Fruit fly (Drosophila melanogaster) whole organism, embryonic: ENCODE data around the gene CG1024.

Experiments
- BtbVII ChIP-seq: fragments of 200-800 bp; sonication (Bioruptor generic); optimal IDR thresholded peaks from 3 replicates; lab custom pipeline; 2017; ENCODE audit warnings: missing biosample characterization, mild to moderate bottlenecking, missing genetic modification characterization
- CG10147 ChIP-seq: fragments of 200-800 bp; sonication (Bioruptor generic); optimal IDR thresholded peaks from 2 replicates; lab custom pipeline; 2019; ENCODE audit warnings: missing biosample characterization, mild to moderate bottlenecking, missing genetic modification characterization, moderate library complexity
- CG10959 ChIP-seq: fragments of 200-800 bp; sonication (Bioruptor generic); IDR thresholded peaks from 2 replicates; pipeline ENCODE4 v1.3.6; 2022; ENCODE audit warnings: missing biosample characterization, missing genetic modification characterization
- CG11247 ChIP-seq: fragments of 200-800 bp; sonication (Bioruptor generic); IDR thresholded peaks from 2 replicates; pipeline ENCODE4 v1.3.6; 2022; ENCODE audit warnings: missing biosample characterization, missing genetic modification characterization
- CG11723 ChIP-seq: fragments of 200-800 bp; sonication (Bioruptor generic); optimal IDR thresholded peaks from 2 replicates; lab custom pipeline; 2017; ENCODE audit warnings: missing biosample characterization, mild to moderate bottlenecking, missing genetic modification characterization
- CG12236 ChIP-seq: fragments of 200-800 bp; sonication (Bioruptor generic); optimal IDR thresholded peaks from 2 replicates; lab custom pipeline; 2016; ENCODE audit warnings: missing biosample characterization, missing genetic modification characterization
- CG12299 ChIP-seq: fragments of 200-800 bp; sonication (Bioruptor generic); optimal IDR thresholded peaks from 2 replicates; lab custom pipeline; 2018; ENCODE audit warnings: missing biosample characterization, mild to moderate bottlenecking, missing genetic modification characterization
- CG14014 ChIP-seq: fragments of 200-800 bp; sonication (Bioruptor generic); IDR thresholded peaks from 2 replicates; pipeline ENCODE4 v1.3.6; 2022; ENCODE audit warnings: missing biosample characterization, missing genetic modification characterization
- CG14050 ChIP-seq: fragments of 200-800 bp; sonication (Bioruptor generic); IDR thresholded peaks from 3 replicates; pipeline ENCODE4 v1.3.6; 2022; ENCODE audit warnings: missing biosample characterization, missing genetic modification characterization
- CG16779 ChIP-seq: fragments of 200-800 bp; sonication (Bioruptor generic); IDR thresholded peaks from 2 replicates; pipeline ENCODE4 v1.3.6; 2022; ENCODE audit warnings: missing biosample characterization, missing genetic modification characterization
- CG2129 ChIP-seq: fragments of 200-800 bp; sonication (Bioruptor generic); IDR thresholded peaks from 2 replicates; pipeline ENCODE4 v1.3.6; 2022; ENCODE audit warnings: missing biosample characterization, missing genetic modification characterization; ENCODE audit not compliant: partially characterized antibody
- CG31388 ChIP-seq: fragments of 200-800 bp; sonication (Bioruptor generic); optimal IDR thresholded peaks from 2 replicates; lab custom pipeline; 2016; ENCODE audit warnings: missing biosample characterization, missing genetic modification characterization
- CG3163 ChIP-seq: fragments of 200-800 bp; sonication (Bioruptor generic); optimal IDR thresholded peaks from 3 replicates; lab custom pipeline; 2016; ENCODE audit warnings: missing biosample characterization, missing genetic modification characterization
- CG32772 ChIP-seq: fragments of 200-800 bp; sonication (Bioruptor generic); IDR thresholded peaks from 2 replicates; pipeline ENCODE4 v1.3.6; 2022; ENCODE audit warnings: missing biosample characterization, missing genetic modification characterization
- CG4282 ChIP-seq: fragments of 200-800 bp; sonication (Bioruptor generic); optimal IDR thresholded peaks from 2 replicates; lab custom pipeline; 2016; ENCODE audit warnings: missing biosample characterization, missing genetic modification characterization
- CG4328 ChIP-seq: fragments of 200-800 bp; sonication (Bioruptor generic); optimal IDR thresholded peaks from 3 replicates; lab custom pipeline; 2017; ENCODE audit warnings: missing biosample characterization, missing genetic modification reagents, missing genetic modification characterization
- CG4617 ChIP-seq: fragments of 200-800 bp; sonication (Bioruptor generic); optimal IDR thresholded peaks from 3 replicates; lab custom pipeline; 2016; ENCODE audit warnings: missing biosample characterization, missing genetic modification characterization, borderline replicate concordance
- CG7556 ChIP-seq: fragments of 200-800 bp; sonication (Bioruptor generic); optimal IDR thresholded peaks from 2 replicates; lab custom pipeline; 2017; ENCODE audit warnings: missing biosample characterization, mild to moderate bottlenecking, missing genetic modification characterization
- CG9215 ChIP-seq: fragments of 200-800 bp; sonication (Bioruptor generic); IDR thresholded peaks from 2 replicates; pipeline ENCODE4 v1.3.6; 2022; ENCODE audit warnings: missing biosample characterization, missing genetic modification characterization
- CrebB ChIP-seq: fragments of 200-800 bp; sonication (Bioruptor generic); optimal IDR thresholded peaks from 3 replicates; lab custom pipeline; 2018; ENCODE audit warnings: missing biosample characterization, mild to moderate bottlenecking, missing genetic modification characterization
- Dfd ChIP-seq, 2 experiments: fragments of >200 bp; optimal IDR thresholded peaks; 2 replicates each; lab custom pipeline; 2017; ENCODE audit warnings: missing biosample characterization in 2 of 2, missing genetic modification characterization in 2 of 2
- Drgx ChIP-seq: fragments of 200-800 bp; sonication (Bioruptor generic); IDR thresholded peaks from 2 replicates; pipeline ENCODE4 v1.3.6; 2022; ENCODE audit warnings: missing biosample characterization, missing genetic modification characterization
- Eip74EF ChIP-seq, 2 experiments: fragments of 200-800 bp in 1 of 2; fragments of >200 bp in 1 of 2; sonication (Bioruptor generic) in 1 of 2; optimal IDR thresholded peaks; 2 replicates each; lab custom pipeline; 2017 to 2019; ENCODE audit warnings: missing biosample characterization in 2 of 2, missing genetic modification characterization in 2 of 2, mild to moderate bottlenecking in 1 of 2, moderate library complexity in 1 of 2
- Ets97D ChIP-seq: fragments of 200-800 bp; sonication (Bioruptor generic); optimal IDR thresholded peaks from 3 replicates; lab custom pipeline; 2016; ENCODE audit warnings: missing biosample characterization, missing genetic modification characterization
- Fer1 ChIP-seq: fragments of 200-800 bp; sonication (Bioruptor generic); optimal IDR thresholded peaks from 2 replicates; lab custom pipeline; 2017; ENCODE audit warnings: missing biosample characterization, mild to moderate bottlenecking, missing genetic modification characterization
- Fer3 ChIP-seq: fragments of 200-800 bp; sonication (Bioruptor generic); optimal IDR thresholded peaks from 2 replicates; lab custom pipeline; 2018; ENCODE audit warnings: missing biosample characterization, mild to moderate bottlenecking, missing genetic modification characterization, moderate library complexity
- HHEX ChIP-seq: fragments of 200-800 bp; sonication (Bioruptor generic); optimal IDR thresholded peaks from 3 replicates; lab custom pipeline; 2017; ENCODE audit warnings: missing biosample characterization, mild to moderate bottlenecking, missing genetic modification characterization, missing genetic modification reagents
- NC2α ChIP-seq: fragments of 200-800 bp; sonication (Bioruptor generic); optimal IDR thresholded peaks from 2 replicates; lab custom pipeline; 2016; ENCODE audit warnings: missing biosample characterization, missing genetic modification characterization
- Optix ChIP-seq: fragments of 200-800 bp; sonication (Bioruptor generic); IDR thresholded peaks from 3 replicates; pipeline ENCODE4 v1.3.6; 2022; ENCODE audit warnings: missing biosample characterization, missing genetic modification characterization
- Six4 ChIP-seq: fragments of 200-800 bp; sonication (Bioruptor generic); optimal IDR thresholded peaks from 2 replicates; lab custom pipeline; 2016; ENCODE audit warnings: missing biosample characterization, missing genetic modification characterization
- Tbp ChIP-seq: fragments of >200 bp; optimal IDR thresholded peaks from 2 replicates; lab custom pipeline; 2018; ENCODE audit warnings: missing biosample characterization, missing genetic modification characterization
- Usf ChIP-seq: fragments of 200-800 bp; sonication (Bioruptor generic); optimal IDR thresholded peaks from 2 replicates; lab custom pipeline; 2017; ENCODE audit warnings: missing genotype, missing biosample characterization, missing genetic modification characterization
- abd-A ChIP-seq: fragments of 200-800 bp; sonication (Bioruptor generic); optimal IDR thresholded peaks from 3 replicates; lab custom pipeline; 2019; ENCODE audit warnings: missing biosample characterization, mild to moderate bottlenecking, missing genetic modification characterization, moderate library complexity
- ci ChIP-seq: fragments of 200-800 bp; sonication (Bioruptor generic); IDR thresholded peaks from 3 replicates; pipeline ENCODE4 v1.3.6; 2022; ENCODE audit warnings: missing biosample characterization, missing genetic modification characterization
- dimm ChIP-seq: fragments of 200-800 bp; sonication (Bioruptor generic); IDR thresholded peaks from 2 replicates; pipeline ENCODE4 v1.3.6; 2022; ENCODE audit warnings: missing biosample characterization, missing genetic modification characterization
- dmrt99B ChIP-seq: fragments of 200-800 bp; sonication (Bioruptor generic); optimal IDR thresholded peaks from 2 replicates; lab custom pipeline; 2018; ENCODE audit warnings: missing biosample characterization, mild to moderate bottlenecking, missing genetic modification characterization, moderate library complexity
- dysf ChIP-seq: fragments of 200-800 bp; sonication (Bioruptor generic); IDR thresholded peaks from 3 replicates; pipeline ENCODE4 v1.3.6; 2022; ENCODE audit warnings: missing biosample characterization, missing genetic modification characterization
- gcm2 ChIP-seq: fragments of 200-800 bp; sonication (Bioruptor generic); optimal IDR thresholded peaks from 2 replicates; lab custom pipeline; 2016; ENCODE audit warnings: missing biosample characterization, missing genetic modification characterization
- gfzf ChIP-seq: fragments of 200-800 bp; sonication (Bioruptor generic); optimal IDR thresholded peaks from 2 replicates; lab custom pipeline; 2016; ENCODE audit warnings: missing biosample characterization, mild to moderate bottlenecking, missing genetic modification characterization, moderate library complexity
- inv ChIP-seq: fragments of 200-800 bp; sonication (Bioruptor generic); IDR thresholded peaks from 2 replicates; pipeline ENCODE4 v1.3.6; 2022; ENCODE audit warnings: missing biosample characterization, missing genetic modification characterization; ENCODE audit not compliant: partially characterized antibody
- jigr1 ChIP-seq: fragments of 200-800 bp; sonication (Bioruptor generic); IDR thresholded peaks from 3 replicates; pipeline ENCODE4 v1.3.6; 2022; ENCODE audit warnings: missing biosample characterization, missing genetic modification characterization
- kni ChIP-seq: fragments of 200-800 bp; sonication (Bioruptor generic); optimal IDR thresholded peaks from 3 replicates; lab custom pipeline; 2017; ENCODE audit warnings: mild to moderate bottlenecking, missing biosample characterization, missing genetic modification reagents, missing genetic modification characterization
- lbe ChIP-seq: fragments of 200-800 bp; sonication (Bioruptor generic); optimal IDR thresholded peaks from 2 replicates; lab custom pipeline; 2016; ENCODE audit warnings: missing biosample characterization, mild to moderate bottlenecking, missing genetic modification characterization
- oc ChIP-seq: fragments of 200-800 bp; sonication (Bioruptor generic); optimal IDR thresholded peaks from 2 replicates; lab custom pipeline; 2018; ENCODE audit warnings: missing biosample characterization, mild to moderate bottlenecking, missing genetic modification characterization, moderate library complexity
- salm ChIP-seq: fragments of 200-800 bp; sonication (Bioruptor generic); optimal IDR thresholded peaks from 2 replicates; lab custom pipeline; 2018; ENCODE audit warnings: missing biosample characterization, mild to moderate bottlenecking, missing genetic modification characterization
- slbo ChIP-seq: fragments of 200-800 bp; sonication (Bioruptor generic); IDR thresholded peaks from 2 replicates; pipeline ENCODE4 v1.3.6; 2022; ENCODE audit warnings: missing biosample characterization, missing genetic modification characterization
- ssp ChIP-seq: fragments of 200-800 bp; sonication (Bioruptor generic); IDR thresholded peaks from 2 replicates; pipeline ENCODE4 v1.3.6; 2022; ENCODE audit warnings: missing biosample characterization, missing genetic modification characterization
- twi ChIP-seq: fragments of 200-800 bp; optimal IDR thresholded peaks from 2 replicates; lab custom pipeline; 2019; ENCODE audit warnings: missing biosample characterization, mild to moderate bottlenecking, missing genetic modification characterization, moderate library complexity
- zfh1 ChIP-seq: fragments of 200-800 bp; sonication (Bioruptor generic); IDR thresholded peaks from 3 replicates; pipeline ENCODE4 v1.3.6; 2022; ENCODE audit warnings: missing biosample characterization, missing genetic modification characterization

CG1024 gene

dm6 chr3R:6410412-6411225 is 30.5 kb upstream of the CG1024 start (continued):
- TF ChIP-seq gfzf (GFP tag; lab: Kevin White, UChicago) (no peak), slbo (GFP tag; lab: Robert Waterston, UW) (peak; percentile 75), CrebB (tag; lab: Kevin White, UChicago) (peak; percentile 59), dimm (GFP tag; lab: Robert Waterston, UW) (no peak), Optix (0 out of 3 replicates have a peak, but pooled peaks have one; percentile 38), CG4328 (GFP tag; lab: Kevin White, UChicago) (peak; percentile 72), CG7556 (GFP tag; lab: Kevin White, UChicago) (peak; percentile 95), ssp (GFP tag; lab: Robert Waterston, UW) (peak; percentile 49; the same call in 1 of the 2 replicates), CG2129 (GFP tag; lab: Robert Waterston, UW) (no peak), dmrt99B (peak; percentile 95), oc (tag; lab: Kevin White, UChicago) (peak; percentile 36), Usf (GFP tag; lab: Kevin White, UChicago) (peak; percentile 86), CG12236 (GFP tag; lab: Kevin White, UChicago) (peak; percentile 43), CG4617 (no peak), CG14050 (peak; percentile 46; the same call in 1 of the 3 replicates), Fer1 (peak; percentile 89), CG11247 (GFP tag; lab: Robert Waterston, UW) (peak; percentile 48), Ets97D (GFP tag; lab: Kevin White, UChicago) (peak; percentile 27), gcm2 (GFP tag; lab: Kevin White, UChicago) (peak; percentile 65), lbe (peak; percentile 27), Drgx (GFP tag; lab: Robert Waterston, UW) (peak; percentile 30), jigr1 (peak; percentile 61; the same call in 1 of the 3 replicates), zfh1 (GFP tag; lab: Robert Waterston, UW) (peak; percentile 38; the same call in 2 of the 3 replicates), dysf (GFP tag; lab: Robert Waterston, UW) (peak; percentile 83), BtbVII (GFP tag; lab: Kevin White, UChicago) (peak; percentile 91), abd-A (tag; lab: Kevin White, UChicago) (peak; percentile 89), ci (GFP tag; lab: Robert Waterston, UW) (peak; percentile 53; the same call in 2 of the 3 replicates), Six4 (peak; percentile 81), HHEX (peak; percentile 89), NC2α (GFP tag; lab: Kevin White, UChicago) (peak; percentile 9), inv (GFP tag; lab: Robert Waterston, UW) (no peak), kni (GFP tag; lab: Kevin White, UChicago) (peak; percentile 80), Eip74EF (GFP tag; optimal IDR thresholded peaks at IDR 0.05; lab: Kevin White, UChicago) (peak in 1 of 2 experiments; percentile 95), Fer3 (tag; lab: Kevin White, UChicago) (peak; percentile 81), CG9215 (GFP tag; lab: Robert Waterston, UW) (peak; percentile 78), CG14014 (peak; percentile 71), Dfd (GFP tag; optimal IDR thresholded peaks at IDR 0.05; lab: Kevin White, UChicago) (peak in 1 of 2 experiments; percentile 1), CG11723 (GFP tag; lab: Kevin White, UChicago) (peak; percentile 79), CG4282 (GFP tag; lab: Kevin White, UChicago) (no peak), CG16779 (no peak), salm (tag; lab: Kevin White, UChicago) (peak; percentile 73), twi (tag; lab: Kevin White, UChicago) (peak; percentile 79), CG12299 (peak; percentile 72), CG10959 (GFP tag; lab: Robert Waterston, UW) (no peak), CG10147 (GFP tag; lab: Kevin White, UChicago) (peak; percentile 91), CG32772 (GFP tag; lab: Robert Waterston, UW) (peak; percentile 67), CG3163 (peak; percentile 54), Tbp (GFP tag; lab: Kevin White, UChicago) (no peak), CG31388 (GFP tag; lab: Kevin White, UChicago) (peak; percentile 72)
